Worm (Caenorhabditis elegans): ENCODE measurements around the gene C34E10.10.

Gene C34E10.10

ce11 chrIII:5274250-5274649 lies 46.6 kb upstream of the C34E10.10 start:
- TF ChIP-seq lin-15B (tag; optimal IDR thresholded peaks at IDR 0.05): no peak
- TF ChIP-seq ama-1 (optimal IDR thresholded peaks at IDR 0.05): peak; percentile 67

DNA sequence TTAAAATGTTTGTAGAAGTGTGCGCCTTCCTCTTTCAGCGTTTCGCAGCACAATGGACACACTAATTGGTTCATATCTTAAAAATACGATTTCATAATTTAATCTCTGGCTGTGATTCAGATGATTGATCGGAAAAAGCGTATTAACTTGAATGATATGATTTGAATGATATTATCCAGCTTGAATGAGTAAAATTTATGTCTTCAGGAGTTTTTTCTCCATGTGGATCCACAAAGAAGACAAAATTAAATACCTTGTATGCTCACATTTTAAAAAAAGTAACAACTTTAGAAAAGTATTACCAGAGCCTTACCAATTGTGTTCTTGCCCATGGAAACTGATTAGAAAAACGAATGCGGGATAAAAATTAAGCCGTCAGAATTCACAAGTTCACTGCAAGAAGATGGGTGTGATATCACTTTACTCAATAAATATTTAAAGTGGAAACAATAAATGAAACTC lies 45.7 kb upstream of the C34E10.10 start, which contains the start of gene ztf-8:
Gene ztf-8, minus strand, starts transcription at position 76 of the 462 bp plus-strand sequence.
- TF ChIP-seq nhr-25 (tag; optimal IDR thresholded peaks at IDR 0.05) (peak; percentile 12), ZK546.5 (tag; optimal IDR thresholded peaks at IDR 0.05) (no peak), fos-1 (tag; optimal IDR thresholded peaks at IDR 0.05) (no peak), daf-12 (tag; optimal IDR thresholded peaks at IDR 0.05) (no peak), snpc-4 (tag; optimal IDR thresholded peaks at IDR 0.05) (no peak), lsy-12 (tag; optimal IDR thresholded peaks at IDR 0.05) (no peak), R02D3.7 (tag; optimal IDR thresholded peaks at IDR 0.05) (no peak), tbx-2 (tag; optimal IDR thresholded peaks at IDR 0.05) (peak; percentile 15), lin-15B (tag; optimal IDR thresholded peaks at IDR 0.05) (no peak), eor-1 (tag; optimal IDR thresholded peaks at IDR 0.05) (no peak), ceh-9 (tag; optimal IDR thresholded peaks at IDR 0.05) (no peak), elt-2 (tag; optimal IDR thresholded peaks at IDR 0.05) (peak; percentile 27), nhr-12 (tag; optimal IDR thresholded peaks at IDR 0.05) (no peak), ama-1 (optimal IDR thresholded peaks at IDR 0.05) (no peak), mdl-1 (tag; optimal IDR thresholded peaks at IDR 0.05) (no peak), egl-27 (tag; optimal IDR thresholded peaks at IDR 0.05) (no peak), elt-1 (tag; optimal IDR thresholded peaks at IDR 0.05) (no peak), pha-4 (tag; optimal IDR thresholded peaks at IDR 0.05) (peak; percentile 17)

- TF ChIP-seq nfya-1 (tag; optimal IDR thresholded peaks at IDR 0.05; ENCODE audit: insufficient read depth) (no peak), mdl-1 (tag; optimal IDR thresholded peaks at IDR 0.05) (no peak), nhr-25 (tag; optimal IDR thresholded peaks at IDR 0.05) (no peak), pqm-1 (tag; optimal IDR thresholded peaks at IDR 0.05) (no peak), unc-62 (GFP tag; optimal IDR thresholded peaks at IDR 0.05) (no peak), lin-39 (tag; optimal IDR thresholded peaks at IDR 0.05) (no peak), jun-1 (tag; optimal IDR thresholded peaks at IDR 0.05) (no peak), ceh-9 (tag; optimal IDR thresholded peaks at IDR 0.05) (no peak), lsy-12 (tag; optimal IDR thresholded peaks at IDR 0.05) (no peak), ama-1 (optimal IDR thresholded peaks at IDR 0.05) (no peak)
Observed at ce11 chrIII:5269814-5270213, 42.1 kb upstream of the C34E10.10 start, which contains the start of gene ZC395.4. Gene ZC395.4, plus strand, starts transcription at chrIII:5270114.

DNA sequence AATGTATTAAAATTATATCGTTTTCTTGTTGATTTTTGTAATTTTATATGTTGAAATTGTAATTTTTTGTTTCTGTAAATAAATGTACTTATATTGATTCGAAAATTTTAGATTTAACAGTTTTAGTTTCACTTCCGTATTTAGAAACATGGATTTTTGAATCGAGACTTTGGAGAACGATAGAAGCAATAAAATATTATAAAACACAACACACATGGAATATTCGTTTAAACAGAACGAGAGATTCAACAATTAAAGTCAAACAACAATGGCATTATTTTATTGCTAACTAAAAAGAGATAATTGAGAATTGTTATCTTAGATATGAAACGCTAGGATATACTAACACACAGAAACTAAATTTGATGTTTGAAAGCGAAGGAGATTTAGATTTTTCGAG lies 40.8 kb upstream of the C34E10.10 start:
- TF ChIP-seq fkh-2 (tag; optimal IDR thresholded peaks at IDR 0.05) (no peak), tbx-2 (tag; optimal IDR thresholded peaks at IDR 0.05) (no peak), pha-4 (tag; optimal IDR thresholded peaks at IDR 0.05) (peak; percentile 28), jun-1 (tag; optimal IDR thresholded peaks at IDR 0.05) (peak; percentile 1)

ce11 chrIII:5267217-5267906 lies 39.7 kb upstream of the C34E10.10 start, which contains the start of gene ZC395.5:
Gene ZC395.5, plus strand, starts transcription at chrIII:5267848.
- TF ChIP-seq nhr-12 (tag; optimal IDR thresholded peaks at IDR 0.05) (no peak), fkh-2 (tag; optimal IDR thresholded peaks at IDR 0.05) (no peak), elt-2 (tag; optimal IDR thresholded peaks at IDR 0.05) (peak; percentile 57), ama-1 (optimal IDR thresholded peaks at IDR 0.05) (peak; percentile 15), pha-4 (tag; optimal IDR thresholded peaks at IDR 0.05) (peak; percentile 57), pqm-1 (tag; optimal IDR thresholded peaks at IDR 0.05) (peak; percentile 74)

- TF ChIP-seq zag-1 (tag; optimal IDR thresholded peaks at IDR 0.05) (no peak), snpc-4 (tag; optimal IDR thresholded peaks at IDR 0.05) (no peak), lin-15B (tag; optimal IDR thresholded peaks at IDR 0.05) (no peak), ama-1 (optimal IDR thresholded peaks at IDR 0.05) (no peak)
Observed at ce11 chrIII:5264813-5265212, 37.1 kb upstream of the C34E10.10 start, which contains the start of gene gro-1. Gene gro-1, plus strand, starts transcription at chrIII:5265113.

ce11 chrIII:5263299-5263993 lies 35.8 kb upstream of the C34E10.10 start, which contains the start of the genes C34E10.9 and hap-1:
Gene C34E10.9, minus strand, starts transcription at chrIII:5263399.
Gene hap-1, plus strand, starts transcription at chrIII:5263943.
- no peak for TF ChIP-seq tbx-2 (tag; optimal IDR thresholded peaks at IDR 0.05)
- TF ChIP-seq fkh-10 (GFP tag; optimal IDR thresholded peaks at IDR 0.05): no peak
- no peak for TF ChIP-seq snpc-4 (tag; optimal IDR thresholded peaks at IDR 0.05)
